Fruit fly (Drosophila melanogaster) whole organism, embryonic: ENCODE results near the gene CG33124.

Experiments
- CG10147 ChIP-seq: fragments of 200-800 bp; sonication (Bioruptor generic); optimal IDR thresholded peaks from 2 replicates; lab custom pipeline; 2019; ENCODE audit warnings: missing biosample characterization, mild to moderate bottlenecking, missing genetic modification characterization, moderate library complexity
- CG10565 ChIP-seq: fragments of 200-800 bp; sonication (Bioruptor generic); optimal IDR thresholded peaks from 3 replicates; lab custom pipeline; 2016; ENCODE audit warnings: missing biosample characterization, mild to moderate bottlenecking, missing genetic modification characterization
- CG11093 ChIP-seq: fragments of 200-800 bp; sonication (Bioruptor generic); IDR thresholded peaks from 3 replicates; pipeline ENCODE4 v1.3.6; 2022; ENCODE audit warnings: missing biosample characterization, missing genetic modification characterization
- CG11456 ChIP-seq: fragments of 200-800 bp; sonication (Bioruptor generic); IDR thresholded peaks from 3 replicates; pipeline ENCODE4 v1.3.6; 2022; ENCODE audit warnings: missing biosample characterization, missing genetic modification characterization
- CG11504 ChIP-seq: fragments of 200-800 bp; sonication (Bioruptor generic); optimal IDR thresholded peaks from 3 replicates; lab custom pipeline; 2019; ENCODE audit warnings: missing biosample characterization, mild to moderate bottlenecking, missing genetic modification characterization, moderate library complexity
- CG11695 ChIP-seq: fragments of 200-800 bp; sonication (Bioruptor generic); IDR thresholded peaks from 3 replicates; pipeline ENCODE4 v1.3.6; 2022; ENCODE audit warnings: missing biosample characterization, missing genetic modification characterization
- CG1233 ChIP-seq: fragments of 200-800 bp; sonication (Bioruptor generic); optimal IDR thresholded peaks from 4 replicates; lab custom pipeline; 2018; ENCODE audit warnings: missing biosample characterization, mild to moderate bottlenecking, missing genetic modification characterization
- CG13624 ChIP-seq: fragments of 200-800 bp; sonication (Bioruptor generic); optimal IDR thresholded peaks from 2 replicates; lab custom pipeline; 2016; ENCODE audit warnings: missing biosample characterization, missing genetic modification characterization
- CG15269 ChIP-seq: fragments of 200-800 bp; sonication (Bioruptor generic); optimal IDR thresholded peaks from 2 replicates; lab custom pipeline; 2018; ENCODE audit warnings: missing biosample characterization, mild to moderate bottlenecking, missing genetic modification characterization, moderate library complexity
- CG15514 ChIP-seq: fragments of 200-800 bp; sonication (Bioruptor generic); optimal IDR thresholded peaks from 3 replicates; lab custom pipeline; 2017; ENCODE audit warnings: missing biosample characterization, missing genetic modification characterization, mild to moderate bottlenecking, moderate library complexity, missing genetic modification reagents
- CG1603 ChIP-seq: fragments of 200-800 bp; sonication (Bioruptor generic); optimal IDR thresholded peaks from 2 replicates; lab custom pipeline; 2019; ENCODE audit warnings: missing biosample characterization, mild to moderate bottlenecking, missing genetic modification characterization, moderate library complexity
- CG16863 ChIP-seq: fragments of 200-800 bp; sonication (Bioruptor generic); optimal IDR thresholded peaks from 3 replicates; lab custom pipeline; 2016; ENCODE audit warnings: missing biosample characterization, missing genetic modification characterization
- CG17612 ChIP-seq: fragments of 200-800 bp; sonication (Bioruptor generic); IDR thresholded peaks from 2 replicates; pipeline ENCODE4 v1.3.6; 2022; ENCODE audit warnings: missing biosample characterization, missing genetic modification characterization
- CG3281 ChIP-seq: fragments of 200-800 bp; sonication (Bioruptor generic); optimal IDR thresholded peaks from 3 replicates; lab custom pipeline; 2017; ENCODE audit warnings: missing biosample characterization, mild to moderate bottlenecking, missing genetic modification characterization
- CG3847 ChIP-seq: fragments of 200-800 bp; sonication (Bioruptor generic); IDR thresholded peaks from 2 replicates; pipeline ENCODE4 v1.3.6; 2022; ENCODE audit warnings: missing biosample characterization, missing genetic modification characterization
- CG42726 ChIP-seq: fragments of 200-800 bp; sonication (Bioruptor generic); IDR thresholded peaks from 2 replicates; pipeline ENCODE4 v1.3.6; 2022; ENCODE audit warnings: missing biosample characterization, missing genetic modification characterization; ENCODE audit not compliant: partially characterized antibody
- CG6765 ChIP-seq: fragments of 200-800 bp; sonication (Bioruptor generic); optimal IDR thresholded peaks from 3 replicates; lab custom pipeline; 2017; ENCODE audit warnings: missing biosample characterization, mild to moderate bottlenecking, missing genetic modification characterization
- CHES-1-like ChIP-seq: fragments of 200-800 bp; sonication (Bioruptor generic); optimal IDR thresholded peaks from 2 replicates; lab custom pipeline; 2016; ENCODE audit warnings: missing biosample characterization, missing genetic modification characterization
- Chrac-16 ChIP-seq: fragments of 200-800 bp; sonication (Bioruptor generic); optimal IDR thresholded peaks from 3 replicates; lab custom pipeline; 2016; ENCODE audit warnings: missing biosample characterization, missing genetic modification characterization
- Fer1 ChIP-seq: fragments of 200-800 bp; sonication (Bioruptor generic); optimal IDR thresholded peaks from 2 replicates; lab custom pipeline; 2017; ENCODE audit warnings: missing biosample characterization, mild to moderate bottlenecking, missing genetic modification characterization
- Fer3 ChIP-seq: fragments of 200-800 bp; sonication (Bioruptor generic); optimal IDR thresholded peaks from 2 replicates; lab custom pipeline; 2018; ENCODE audit warnings: missing biosample characterization, mild to moderate bottlenecking, missing genetic modification characterization, moderate library complexity
- GATAe ChIP-seq: fragments of 200-800 bp; sonication (Bioruptor generic); conservative IDR thresholded peaks from 2 replicates; pipeline ENCODE4 v1.3.6; 2022; ENCODE audit warnings: missing biosample characterization, missing genetic modification characterization
- H2.0 ChIP-seq: fragments of 200-800 bp; sonication (Bioruptor generic); IDR thresholded peaks from 2 replicates; pipeline ENCODE4 v1.3.6; 2022; ENCODE audit warnings: missing biosample characterization, missing genetic modification characterization
- Hr51 ChIP-seq, 2 experiments: fragments of 200-800 bp; sonication (Bioruptor generic); optimal IDR thresholded peaks; 2 replicates in 1 of 2; 3 replicates in 1 of 2; lab custom pipeline; 2016 to 2018; ENCODE audit warnings: missing biosample characterization in 2 of 2, missing genetic modification characterization in 2 of 2, mild to moderate bottlenecking in 1 of 2, moderate library complexity in 1 of 2
- Kr ChIP-seq: fragments of 200-800 bp; sonication (Bioruptor generic); optimal IDR thresholded peaks from 2 replicates; lab custom pipeline; 2017; ENCODE audit warnings: missing biosample characterization, mild to moderate bottlenecking, missing genetic modification characterization
- Lhr ChIP-seq: fragments of 200-800 bp; sonication (Bioruptor generic); optimal IDR thresholded peaks from 3 replicates; lab custom pipeline; 2017; ENCODE audit warnings: mild to moderate bottlenecking, missing biosample characterization, missing genetic modification reagents, missing genetic modification characterization
- Max ChIP-seq: fragments of 200-800 bp; sonication (Bioruptor generic); optimal IDR thresholded peaks from 2 replicates; lab custom pipeline; 2016; ENCODE audit warnings: missing biosample characterization, mild to moderate bottlenecking, missing genetic modification characterization
- Meics ChIP-seq: fragments of 200-800 bp; sonication (Bioruptor generic); optimal IDR thresholded peaks from 2 replicates; lab custom pipeline; 2017; ENCODE audit warnings: missing biosample characterization, mild to moderate bottlenecking, missing genetic modification characterization
- Myb ChIP-seq: fragments of 200-800 bp; sonication (Bioruptor generic); optimal IDR thresholded peaks from 2 replicates; lab custom pipeline; 2016; ENCODE audit warnings: missing biosample characterization, missing genetic modification characterization
- Sin3A ChIP-seq: fragments of >200 bp; optimal IDR thresholded peaks from 2 replicates; lab custom pipeline; 2018
- Stat92E ChIP-seq, 3 experiments: fragments of >200 bp in 2 of 3; fragments of 200-800 bp in 1 of 3; sonication (Bioruptor generic) in 1 of 3; optimal IDR thresholded peaks; 2 replicates each; lab custom pipeline; 2017 to 2019; ENCODE audit warnings: missing biosample characterization in 3 of 3, missing genetic modification characterization in 3 of 3, mild to moderate bottlenecking in 1 of 3, moderate library complexity in 1 of 3
- TFAM ChIP-seq: fragments of 200-800 bp; sonication (Bioruptor generic); optimal IDR thresholded peaks from 2 replicates; lab custom pipeline; 2017; ENCODE audit warnings: missing biosample characterization, missing genetic modification characterization, inconsistent platforms
- ac ChIP-seq: fragments of 200-800 bp; sonication (Bioruptor generic); optimal IDR thresholded peaks from 3 replicates; lab custom pipeline; 2017; ENCODE audit warnings: missing biosample characterization, mild to moderate bottlenecking, missing genetic modification characterization
- cad ChIP-seq: fragments of >200 bp; optimal IDR thresholded peaks from 2 replicates; lab custom pipeline; 2017; ENCODE audit warnings: missing biosample characterization, missing genetic modification characterization
- grn ChIP-seq: fragments of 200-800 bp; sonication (Bioruptor generic); optimal IDR thresholded peaks from 3 replicates; lab custom pipeline; 2017; ENCODE audit warnings: missing biosample characterization, missing genetic modification characterization
- gro ChIP-seq: fragments of 200-800 bp; sonication (Bioruptor generic); optimal IDR thresholded peaks from 2 replicates; lab custom pipeline; 2016; ENCODE audit warnings: missing biosample characterization, missing genetic modification characterization
- ham ChIP-seq: fragments of 200-800 bp; sonication (Bioruptor generic); IDR thresholded peaks from 2 replicates; pipeline ENCODE4 v1.3.6; 2022; ENCODE audit warnings: missing biosample characterization, missing genetic modification characterization
- lmd ChIP-seq: fragments of 200-800 bp; sonication (Bioruptor generic); IDR thresholded peaks from 2 replicates; pipeline ENCODE4 v1.3.6; 2022; ENCODE audit warnings: missing biosample characterization, missing genetic modification characterization
- maf-S ChIP-seq: fragments of 200-800 bp; sonication (Bioruptor generic); optimal IDR thresholded peaks from 2 replicates; lab custom pipeline; 2016; ENCODE audit warnings: missing biosample characterization, missing genetic modification characterization
- mld ChIP-seq: fragments of 200-800 bp; sonication (Bioruptor generic); IDR thresholded peaks from 3 replicates; pipeline ENCODE4 v1.3.6; 2022; ENCODE audit warnings: missing biosample characterization, missing genetic modification characterization; ENCODE audit not compliant: partially characterized antibody
- pb ChIP-seq: fragments of 200-800 bp; sonication (Bioruptor generic); optimal IDR thresholded peaks from 3 replicates; lab custom pipeline; 2016; ENCODE audit warnings: missing biosample characterization, missing genetic modification characterization
- ranshi ChIP-seq: fragments of 200-800 bp; sonication (Bioruptor generic); IDR thresholded peaks from 2 replicates; pipeline ENCODE4 v1.3.6; 2022; ENCODE audit warnings: missing biosample characterization, missing genetic modification characterization
- repo ChIP-seq: fragments of 200-800 bp; sonication (Bioruptor generic); optimal IDR thresholded peaks from 2 replicates; lab custom pipeline; 2016; ENCODE audit warnings: missing biosample characterization, missing genetic modification characterization
- sc ChIP-seq, 3 experiments: fragments of >200 bp in 2 of 3; fragments of 200-800 bp in 1 of 3; sonication (Bioruptor generic) in 1 of 3; optimal IDR thresholded peaks; 2 replicates in 2 of 3; 3 replicates in 1 of 3; lab custom pipeline; 2017; ENCODE audit warnings: mild to moderate bottlenecking in 1 of 3, missing biosample characterization in 1 of 3, missing genetic modification characterization in 1 of 3, missing genetic modification reagents in 1 of 3
- scrt ChIP-seq: fragments of 200-800 bp; sonication (Bioruptor generic); optimal IDR thresholded peaks from 2 replicates; lab custom pipeline; 2018; ENCODE audit warnings: missing biosample characterization, mild to moderate bottlenecking, missing genetic modification characterization, moderate library complexity
- ssp ChIP-seq: fragments of 200-800 bp; sonication (Bioruptor generic); IDR thresholded peaks from 2 replicates; pipeline ENCODE4 v1.3.6; 2022; ENCODE audit warnings: missing biosample characterization, missing genetic modification characterization
- stc ChIP-seq: fragments of 200-800 bp; sonication (Bioruptor generic); IDR thresholded peaks from 2 replicates; pipeline ENCODE4 v1.3.6; 2022; ENCODE audit warnings: missing biosample characterization, missing genetic modification characterization
- tgo ChIP-seq: fragments of 200-800 bp; sonication (Bioruptor generic); IDR thresholded peaks from 3 replicates; pipeline ENCODE4 v1.3.6; 2022; ENCODE audit warnings: missing biosample characterization, missing genetic modification characterization
- wor ChIP-seq: fragments of 200-800 bp; sonication (Bioruptor generic); IDR thresholded peaks from 2 replicates; pipeline ENCODE4 v1.3.6; 2022; ENCODE audit warnings: missing biosample characterization, missing genetic modification characterization
- z ChIP-seq: fragments of 200-800 bp; sonication (Bioruptor generic); IDR thresholded peaks from 3 replicates; pipeline ENCODE4 v1.3.6; 2022; ENCODE audit warnings: missing biosample characterization, missing genetic modification characterization

CG33124 gene

DNA sequence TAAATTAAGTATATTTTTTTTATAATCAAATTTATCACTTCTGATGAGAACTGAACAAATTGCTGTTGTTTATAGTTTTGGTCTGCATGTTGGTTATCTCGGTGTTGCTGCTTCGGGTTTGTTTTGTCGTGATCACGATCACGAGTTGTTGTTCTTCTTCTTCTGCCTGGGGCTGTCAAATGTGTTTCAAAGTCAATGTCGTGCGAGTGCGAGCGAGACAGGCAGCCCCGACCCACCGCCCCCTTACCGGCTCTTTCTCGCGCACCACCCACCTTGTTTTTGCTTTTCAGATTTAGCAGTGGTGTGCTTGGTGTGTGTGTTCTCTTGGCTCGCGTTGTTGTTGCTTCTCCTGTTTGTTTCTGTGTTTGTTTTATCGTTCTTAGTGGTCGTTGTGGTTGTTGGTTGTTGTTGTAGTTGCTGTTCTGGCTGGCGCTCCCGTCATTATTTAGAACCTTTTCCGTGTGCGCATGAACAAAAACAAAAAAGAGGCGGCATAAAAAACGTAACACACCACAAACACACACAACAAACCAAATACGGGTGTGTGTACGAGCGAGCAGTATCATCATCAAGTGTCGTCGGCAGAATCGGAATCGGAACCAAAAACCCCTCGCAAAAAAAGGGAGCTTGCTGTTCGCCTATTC lies 11.3 kb downstream of the CG33124 start, which contains the start of gene COX7AL2 (continued):
- TF ChIP-seq ranshi (GFP tag; lab: Robert Waterston, UW) = no peak
- TF ChIP-seq CG11695 (GFP tag; lab: Robert Waterston, UW) = no peak
- TF ChIP-seq ssp (GFP tag; lab: Robert Waterston, UW) = no peak
- TF ChIP-seq CG10565 = no peak
- no peak for TF ChIP-seq tgo (GFP tag; lab: Robert Waterston, UW)
- TF ChIP-seq Sin3A (lab: Kevin White, UChicago) = no peak
- TF ChIP-seq CG42726 (GFP tag; lab: Robert Waterston, UW) = no peak
- TF ChIP-seq H2.0 = no peak
- TF ChIP-seq CG1603 (tag; lab: Kevin White, UChicago) = no peak
- TF ChIP-seq repo (GFP tag; lab: Kevin White, UChicago) = no peak
- TF ChIP-seq CG1233 (GFP tag; lab: Kevin White, UChicago) = peak; percentile 7
- TF ChIP-seq wor (GFP tag; lab: Robert Waterston, UW) = no peak
- no peak for TF ChIP-seq sc (optimal IDR thresholded peaks at IDR 0.05; lab: Kevin White, UChicago)
- TF ChIP-seq sc (GFP tag; optimal IDR thresholded peaks at IDR 0.05; lab: Kevin White, UChicago) = peak; percentile 19
- TF ChIP-seq Myb (GFP tag; lab: Kevin White, UChicago) = no peak
- no peak for TF ChIP-seq CHES-1-like (GFP tag; lab: Kevin White, UChicago)
- no peak for TF ChIP-seq Lhr
- TF ChIP-seq CG15514 = peak; percentile 19
- no peak for TF ChIP-seq ham (GFP tag; lab: Robert Waterston, UW)
- TF ChIP-seq CG13624 = no peak
- TF ChIP-seq CG11456 = no peak
- no peak for TF ChIP-seq scrt
- no peak for TF ChIP-seq mld (GFP tag; lab: Robert Waterston, UW)
- no peak for TF ChIP-seq Max
- TF ChIP-seq Hr51 (GFP tag; optimal IDR thresholded peaks at IDR 0.05; lab: Kevin White, UChicago) = peak in 1 of 2 experiments; percentile 11
- TF ChIP-seq CG17612 (GFP tag; lab: Robert Waterston, UW) = no peak
- no peak for TF ChIP-seq maf-S (GFP tag; lab: Kevin White, UChicago)
- TF ChIP-seq CG15269 (tag; lab: Kevin White, UChicago) = no peak
- TF ChIP-seq Meics (GFP tag; lab: Kevin White, UChicago) = peak; percentile 5
- TF ChIP-seq ac (GFP tag; lab: Kevin White, UChicago) = no peak
- TF ChIP-seq CG16863 (GFP tag; lab: Kevin White, UChicago) = no peak
- TF ChIP-seq z = no peak
- TF ChIP-seq CG3847 = no peak
- no peak for TF ChIP-seq Fer1 (GFP tag; lab: Kevin White, UChicago)
- peak; percentile 15 for TF ChIP-seq Chrac-16 (GFP tag; lab: Kevin White, UChicago)
- TF ChIP-seq CG11504 = peak; percentile 26
- no peak for TF ChIP-seq lmd (GFP tag; lab: Robert Waterston, UW)
- TF ChIP-seq pb = no peak
- TF ChIP-seq CG11093 (GFP tag; lab: Robert Waterston, UW) = no peak
- TF ChIP-seq CG3281 = no peak
- TF ChIP-seq gro (GFP tag; lab: Kevin White, UChicago) = no peak
- peak; percentile 53 for TF ChIP-seq grn (GFP tag; lab: Kevin White, UChicago)
- no peak for TF ChIP-seq Fer3 (tag; lab: Kevin White, UChicago)
- peak; percentile 31 for TF ChIP-seq CG6765 (GFP tag; lab: Kevin White, UChicago)
- TF ChIP-seq CG10147 = no peak
- no peak for TF ChIP-seq cad (GFP tag; lab: Kevin White, UChicago)
- TF ChIP-seq Kr = no peak
- TF ChIP-seq TFAM (GFP tag; lab: Kevin White, UChicago) = no peak
- no peak for TF ChIP-seq GATAe
- peak in 1 of 3 experiments; percentile 70 for TF ChIP-seq Stat92E (GFP tag; optimal IDR thresholded peaks at IDR 0.05; lab: Kevin White, UChicago)
- TF ChIP-seq stc (GFP tag; lab: Robert Waterston, UW) = no peak
